Fruit fly (Drosophila melanogaster) whole organism, adult: ENCODE data around the gene CG42458.

ENCODE experiments used
- CG11617 ChIP-seq: fragments of 200-800 bp; sonication (Bioruptor generic); optimal IDR thresholded peaks from 2 replicates; lab custom pipeline; 2017; ENCODE audit warnings: mild to moderate bottlenecking, missing biosample characterization, missing genetic modification reagents, missing genetic modification characterization
- CG14711 ChIP-seq: fragments of 200-800 bp; sonication (Bioruptor generic); optimal IDR thresholded peaks from 2 replicates; lab custom pipeline; 2018; ENCODE audit warnings: missing biosample characterization, mild to moderate bottlenecking, missing genetic modification characterization, moderate library complexity
- CG33017 ChIP-seq: fragments of 200-800 bp; sonication (Bioruptor generic); optimal IDR thresholded peaks from 2 replicates; lab custom pipeline; 2018; ENCODE audit warnings: missing biosample characterization, mild to moderate bottlenecking, missing genetic modification characterization, moderate library complexity
- Clk ChIP-seq: fragments of 200-800 bp; sonication (Bioruptor generic); optimal IDR thresholded peaks from 2 replicates; lab custom pipeline; 2017; ENCODE audit warnings: missing biosample characterization, missing genetic modification characterization
- Crg-1 ChIP-seq: fragments of 200-800 bp; sonication (Bioruptor generic); optimal IDR thresholded peaks from 2 replicates; lab custom pipeline; 2016; ENCODE audit warnings: missing biosample characterization, missing genetic modification characterization
- Hr96 ChIP-seq: fragments of 200-800 bp; sonication (Bioruptor generic); optimal IDR thresholded peaks from 2 replicates; lab custom pipeline; 2016; ENCODE audit warnings: missing biosample characterization, missing genetic modification characterization
- Mnt ChIP-seq: fragments of 200-800 bp; sonication (Bioruptor generic); optimal IDR thresholded peaks from 2 replicates; lab custom pipeline; 2016; ENCODE audit warnings: missing biosample characterization, mild to moderate bottlenecking, missing genetic modification characterization
- bab1 ChIP-seq: fragments of 200-800 bp; sonication (Bioruptor generic); optimal IDR thresholded peaks from 3 replicates; lab custom pipeline; 2019; ENCODE audit warnings: missing biosample characterization, mild to moderate bottlenecking, missing genetic modification characterization, moderate library complexity
- ovo ChIP-seq: fragments of 200-800 bp; sonication (Bioruptor generic); optimal IDR thresholded peaks from 2 replicates; lab custom pipeline; 2016; ENCODE audit warnings: missing biosample characterization, missing genetic modification characterization
- pad ChIP-seq: fragments of 200-800 bp; sonication (Bioruptor generic); optimal IDR thresholded peaks from 3 replicates; lab custom pipeline; 2017; ENCODE audit warnings: missing biosample characterization, missing genetic modification characterization, mild to moderate bottlenecking, moderate library complexity, missing genetic modification reagents
- tj ChIP-seq: fragments of 200-800 bp; sonication (Bioruptor generic); optimal IDR thresholded peaks from 3 replicates; lab custom pipeline; 2017; ENCODE audit warnings: missing biosample characterization, mild to moderate bottlenecking, missing genetic modification characterization, moderate library complexity
- toe ChIP-seq: fragments of 200-800 bp; sonication (Bioruptor generic); optimal IDR thresholded peaks from 2 replicates; lab custom pipeline; 2016; ENCODE audit warnings: missing biosample characterization, missing genetic modification characterization

DNA sequence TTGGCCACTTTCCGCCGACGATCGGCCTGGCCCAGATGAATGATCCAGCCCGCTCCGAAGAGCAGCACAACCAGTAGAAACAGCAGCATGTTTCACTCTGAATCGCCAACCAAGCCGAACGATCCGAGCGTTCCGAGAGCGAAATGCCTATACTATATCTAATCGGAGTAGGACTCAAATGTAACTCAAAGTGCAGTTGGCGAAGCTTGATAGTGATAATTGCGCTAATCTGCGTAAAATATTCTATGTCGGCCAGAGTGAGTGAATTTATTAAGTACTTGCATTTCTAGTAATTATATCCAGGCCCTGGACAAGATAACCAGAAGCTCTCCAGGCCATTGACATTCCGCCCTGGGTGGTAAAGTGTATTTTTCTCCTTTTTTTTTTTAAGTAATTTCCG, 72.5 kb downstream of the CG42458 start, which contains the start of gene Cyp4d8:
- TF ChIP-seq Hr96 (GFP tag; lab: Kevin White, UChicago): no peak
- no peak for TF ChIP-seq bab1 (GFP tag; lab: Kevin White, UChicago)
- no peak for TF ChIP-seq toe (GFP tag; lab: Kevin White, UChicago)
- no peak for TF ChIP-seq ovo (GFP tag; lab: Kevin White, UChicago)
- no peak for TF ChIP-seq Clk
- TF ChIP-seq Mnt (GFP tag; lab: Kevin White, UChicago): no peak
- no peak for TF ChIP-seq tj
- TF ChIP-seq CG33017 (tag; lab: Kevin White, UChicago): no peak
- no peak for TF ChIP-seq Crg-1 (GFP tag; lab: Kevin White, UChicago)
- no peak for TF ChIP-seq pad (GFP tag; lab: Kevin White, UChicago)
- TF ChIP-seq CG11617 (GFP tag; lab: Kevin White, UChicago): no peak
- no peak for TF ChIP-seq CG14711
